Worm (Caenorhabditis elegans): ENCODE data around the gene tpra-1.

The tpra-1 gene

DNA sequence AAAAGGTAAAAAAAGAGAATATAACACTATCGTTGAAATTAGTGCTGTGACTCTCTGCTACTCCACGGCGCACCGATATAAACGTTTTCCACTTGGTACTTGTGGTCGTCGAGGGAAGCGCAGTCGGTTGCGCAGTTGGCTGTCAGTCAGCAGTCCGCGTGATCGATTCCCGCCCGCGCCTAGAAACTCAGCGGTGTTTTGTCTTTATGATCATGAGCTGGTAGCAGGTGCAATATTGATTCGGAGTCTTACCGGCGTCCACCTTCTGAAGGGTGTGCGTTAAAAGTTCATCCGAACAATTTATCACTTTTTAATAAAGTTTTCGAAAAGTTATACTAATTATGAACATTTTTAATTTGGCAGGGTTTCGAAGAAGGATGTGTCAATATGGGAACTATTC, 29.2 kb upstream of the tpra-1 start:
- TF ChIP-seq elt-1 (tag; optimal IDR thresholded peaks at IDR 0.05): no peak
- no peak for TF ChIP-seq fos-1 (tag; optimal IDR thresholded peaks at IDR 0.05)
- TF ChIP-seq tbx-2 (tag; optimal IDR thresholded peaks at IDR 0.05): peak; percentile 58
- TF ChIP-seq ceh-82 (tag; optimal IDR thresholded peaks at IDR 0.05): no peak
- TF ChIP-seq unc-39 (tag; optimal IDR thresholded peaks at IDR 0.05): no peak
- no peak for TF ChIP-seq daf-12 (tag; optimal IDR thresholded peaks at IDR 0.05)
- peak; percentile 83 for TF ChIP-seq nhr-43 (tag; optimal IDR thresholded peaks at IDR 0.05; ENCODE audit: poor library complexity, severe bottlenecking)
- TF ChIP-seq snpc-4 (tag; optimal IDR thresholded peaks at IDR 0.05): no peak
- peak; percentile 73 for TF ChIP-seq nhr-23 (tag; optimal IDR thresholded peaks at IDR 0.05)
- peak; percentile 57 for TF ChIP-seq ztf-4 (tag; optimal IDR thresholded peaks at IDR 0.05)
- no peak for TF ChIP-seq nhr-11 (tag; optimal IDR thresholded peaks at IDR 0.05)
- peak; percentile 36 for TF ChIP-seq egl-5 (tag; optimal IDR thresholded peaks at IDR 0.05)
- TF ChIP-seq pqm-1 (tag; optimal IDR thresholded peaks at IDR 0.05): peak; percentile 28
- TF ChIP-seq R02D3.7 (tag; optimal IDR thresholded peaks at IDR 0.05): peak; percentile 57
- TF ChIP-seq elt-2 (tag; optimal IDR thresholded peaks at IDR 0.05): peak; percentile 72
- no peak for TF ChIP-seq eor-1 (tag; optimal IDR thresholded peaks at IDR 0.05)
- TF ChIP-seq nhr-28 (tag; optimal IDR thresholded peaks at IDR 0.05): no peak
- TF ChIP-seq hmg-11 (tag; optimal IDR thresholded peaks at IDR 0.05): peak; percentile 95
- peak; percentile 86 for TF ChIP-seq ama-1 (optimal IDR thresholded peaks at IDR 0.05)
- no peak for TF ChIP-seq fkh-2 (tag; optimal IDR thresholded peaks at IDR 0.05)
- no peak for TF ChIP-seq nhr-76 (tag; optimal IDR thresholded peaks at IDR 0.05)
- no peak for TF ChIP-seq nhr-237 (tag; optimal IDR thresholded peaks at IDR 0.05)
- no peak for TF ChIP-seq ZK546.5 (tag; optimal IDR thresholded peaks at IDR 0.05)
- TF ChIP-seq ceh-9 (tag; optimal IDR thresholded peaks at IDR 0.05): no peak
- peak in 1 of 3 experiments; percentile 2 for TF ChIP-seq elt-3 (tag; optimal IDR thresholded peaks at IDR 0.05)
- no peak for TF ChIP-seq mml-1 (tag; optimal IDR thresholded peaks at IDR 0.05)
- peak; percentile 20 for TF ChIP-seq skn-1 (tag; optimal IDR thresholded peaks at IDR 0.05)
- peak; percentile 92 for TF ChIP-seq lin-39 (tag; optimal IDR thresholded peaks at IDR 0.05)
- TF ChIP-seq nhr-25 (tag; optimal IDR thresholded peaks at IDR 0.05): peak; percentile 81
- TF ChIP-seq nhr-67 (tag; optimal IDR thresholded peaks at IDR 0.05): no peak
- no peak for TF ChIP-seq sea-2 (GFP tag; optimal IDR thresholded peaks at IDR 0.05)
- no peak for TF ChIP-seq zag-1 (tag; optimal IDR thresholded peaks at IDR 0.05)
- peak; percentile 25 for TF ChIP-seq unc-62 (GFP tag; optimal IDR thresholded peaks at IDR 0.05)
- TF ChIP-seq ceh-28 (tag; optimal IDR thresholded peaks at IDR 0.05): peak; percentile 67
- TF ChIP-seq ceh-16 (tag; optimal IDR thresholded peaks at IDR 0.05): no peak
- TF ChIP-seq mdl-1 (tag; optimal IDR thresholded peaks at IDR 0.05): no peak
- peak; percentile 35 for TF ChIP-seq lin-15B (tag; optimal IDR thresholded peaks at IDR 0.05)
- no peak for TF ChIP-seq egl-27 (tag; optimal IDR thresholded peaks at IDR 0.05)
- TF ChIP-seq aly-2 (tag; optimal IDR thresholded peaks at IDR 0.05): no peak
- peak; percentile 78 for TF ChIP-seq pha-4 (tag; optimal IDR thresholded peaks at IDR 0.05)
- peak; percentile 73 for TF ChIP-seq lsy-12 (tag; optimal IDR thresholded peaks at IDR 0.05)
- no peak for TF ChIP-seq nhr-12 (tag; optimal IDR thresholded peaks at IDR 0.05)
- no peak for TF ChIP-seq ztf-11 (tag; optimal IDR thresholded peaks at IDR 0.05)
- TF ChIP-seq nhr-77 (tag; optimal IDR thresholded peaks at IDR 0.05): no peak
- TF ChIP-seq jun-1 (tag; optimal IDR thresholded peaks at IDR 0.05): peak; percentile 51
- TF ChIP-seq nfya-1 (tag; optimal IDR thresholded peaks at IDR 0.05; ENCODE audit: insufficient read depth): peak; percentile 67
- no peak for TF ChIP-seq fkh-10 (GFP tag; optimal IDR thresholded peaks at IDR 0.05)

All from whole organism, L3 larva.